Fruit fly (Drosophila melanogaster): ENCODE measurements around the gene CG4364.

DNA sequence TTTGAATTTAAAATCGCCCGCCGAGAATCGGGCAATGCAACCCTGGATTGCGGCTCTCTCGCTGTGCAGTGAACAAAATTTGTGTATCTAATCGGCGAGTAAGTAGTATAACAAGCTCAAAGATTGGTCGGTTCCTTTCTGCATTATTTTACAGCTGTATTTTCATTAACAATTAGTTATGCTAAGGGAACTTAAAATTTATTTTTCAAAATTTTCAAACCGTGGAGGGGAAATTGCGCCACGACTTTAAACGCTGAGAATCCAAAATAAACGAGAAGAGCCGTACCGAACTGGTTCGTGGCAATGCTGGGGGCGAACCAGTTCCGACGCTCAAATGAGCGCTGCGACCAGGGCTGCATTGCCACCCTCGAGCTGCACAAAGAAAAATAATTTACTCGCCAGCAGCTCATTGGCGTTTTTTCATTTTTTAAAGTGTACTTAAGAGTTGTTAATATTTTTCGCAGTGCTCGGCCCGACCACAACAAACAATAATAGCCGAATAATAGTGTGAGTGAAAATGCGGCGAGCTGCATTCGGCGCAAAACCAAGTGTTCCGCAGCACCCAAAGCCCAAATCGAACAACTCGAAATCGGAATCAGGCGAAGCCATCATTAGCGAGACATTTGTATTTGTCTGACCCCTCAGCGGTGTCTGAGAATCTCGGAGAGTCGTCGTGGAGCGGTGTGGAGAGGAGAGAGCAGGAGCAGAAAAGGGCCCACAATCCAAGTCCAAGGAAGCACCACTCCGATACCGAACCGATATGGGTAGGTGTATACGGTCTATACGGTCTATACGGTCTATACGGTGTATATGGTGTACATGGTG lies 47.1 kb upstream of the CG4364 start, which contains the start of gene zf30C:
- TF ChIP-seq ttk (optimal IDR thresholded peaks at IDR 0.05) = no peak
- no peak for TF ChIP-seq psq (optimal IDR thresholded peaks at IDR 0.05)
